Worm (Caenorhabditis elegans) whole organism, midembryonic: ENCODE results near the gene moc-3.

Source experiments
- flt-1 ChIP-seq: fragments of 200-800 bp; sonication (Bioruptor generic); IDR thresholded peaks from 2 replicates; pipeline ENCODE4 v1.3.6; 2022; ENCODE audit warnings: missing genetic modification characterization, missing compliant biosample characterization
- klf-2 ChIP-seq: fragments of 200-800 bp; sonication (Bioruptor generic); conservative IDR thresholded peaks from 2 replicates; pipeline ENCODE4 v1.3.6; 2022; ENCODE audit warnings: missing genetic modification reagents, missing genetic modification characterization, missing compliant biosample characterization
- ref-1 ChIP-seq: fragments of 200-800 bp; sonication (Bioruptor generic); conservative IDR thresholded peaks from 2 replicates; pipeline ENCODE4 v1.3.6; 2022; ENCODE audit warnings: missing genetic modification reagents, missing genetic modification characterization, missing compliant biosample characterization

- TF ChIP-seq ref-1 (GFP tag; lab: Robert Waterston, UW) (no peak), klf-2 (GFP tag; lab: Robert Waterston, UW) (no peak), flt-1 (no peak)
Observed at ce11 chrIV:8168660-8169059, 38.3 kb downstream of the moc-3 start, which contains the start of gene clec-52.
